Fruit fly (Drosophila melanogaster): ENCODE measurements around the gene Ran.

The Ran gene

DNA sequence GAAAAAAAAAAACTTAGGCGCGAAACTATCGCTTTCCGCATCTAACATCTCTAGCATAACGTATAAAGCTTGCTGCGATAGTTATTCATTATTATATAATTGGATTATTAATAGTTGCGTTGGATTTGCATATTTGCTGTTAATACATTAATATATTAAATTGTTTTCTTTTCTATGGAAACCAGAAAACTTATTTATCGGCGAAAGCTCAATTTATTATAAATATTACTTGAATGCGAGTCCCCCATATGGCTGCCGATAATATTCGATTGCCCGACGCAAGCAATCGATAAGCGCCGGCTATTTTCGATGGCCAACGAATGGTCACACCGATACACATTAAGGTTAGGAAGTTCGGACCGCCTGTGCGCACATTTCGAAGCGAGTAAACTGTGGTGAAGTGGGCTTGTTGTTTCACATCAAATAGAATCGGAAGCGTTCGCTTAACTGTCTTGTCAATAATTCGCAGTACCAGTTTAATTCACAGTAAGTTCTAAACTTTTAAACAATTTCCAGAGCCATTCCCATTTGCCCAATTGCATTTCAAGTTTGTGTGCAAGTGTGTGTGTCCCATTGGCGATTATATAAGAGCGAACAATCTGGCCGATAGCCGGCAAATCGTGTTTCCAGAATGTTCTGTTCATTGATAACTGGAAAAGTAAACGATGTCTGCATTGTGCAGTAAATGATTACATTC is 40.2 kb downstream of the Ran start, which contains the start of gene Hsp60A (continued):
- TF ChIP-seq bigmax (GFP tag; optimal IDR thresholded peaks at IDR 0.05) = peak; percentile 95
- peak; percentile 59 for TF ChIP-seq CG7839 (tag; optimal IDR thresholded peaks at IDR 0.05)
- peak; percentile 5 for TF ChIP-seq bab2 (GFP tag; optimal IDR thresholded peaks at IDR 0.05)
- TF ChIP-seq CG14710 (tag; optimal IDR thresholded peaks at IDR 0.05) = peak; percentile 75
- TF ChIP-seq CG2120 (GFP tag; optimal IDR thresholded peaks at IDR 0.05) = peak; percentile 63
- no peak for TF ChIP-seq HLHmδ (GFP tag; optimal IDR thresholded peaks at IDR 0.05)
- no peak for TF ChIP-seq sima (GFP tag; optimal IDR thresholded peaks at IDR 0.05)
- no peak for TF ChIP-seq Antp (GFP tag; optimal IDR thresholded peaks at IDR 0.05)
- TF ChIP-seq Lim3 (GFP tag; IDR thresholded peaks at IDR 0.05) = no peak
- no peak for TF ChIP-seq CG4404 (GFP tag; IDR thresholded peaks at IDR 0.05)
- no peak for TF ChIP-seq CTCF (GFP tag; optimal IDR thresholded peaks at IDR 0.05)
- TF ChIP-seq esg (GFP tag; conservative IDR thresholded peaks at IDR 0.05) = peak; percentile 24; the same call in 1 of the 2 replicates
- peak; percentile 59 for TF ChIP-seq Xbp1 (GFP tag; optimal IDR thresholded peaks at IDR 0.05)
- TF ChIP-seq D19A (tag; optimal IDR thresholded peaks at IDR 0.05) = peak; percentile 27
- no peak for TF ChIP-seq Nf-YA (GFP tag; IDR thresholded peaks at IDR 0.05)
- TF ChIP-seq CG4360 (GFP tag; IDR thresholded peaks at IDR 0.05) = no peak
- TF ChIP-seq YL-1 (GFP tag; optimal IDR thresholded peaks at IDR 0.05) = peak; percentile 6
- 0 out of 2 replicates have a peak, but pooled peaks have one; percentile 14 for TF ChIP-seq CG11247 (GFP tag; IDR thresholded peaks at IDR 0.05)
- peak; percentile 91 for TF ChIP-seq CG13287 (GFP tag; IDR thresholded peaks at IDR 0.05; ENCODE audit: partially characterized antibody)
- peak; percentile 75 for TF ChIP-seq CG13424 (tag; optimal IDR thresholded peaks at IDR 0.05)
- TF ChIP-seq ap (GFP tag; IDR thresholded peaks at IDR 0.05) = no peak
- TF ChIP-seq CG3163 (GFP tag; optimal IDR thresholded peaks at IDR 0.05) = no peak
- TF ChIP-seq CG8281 (tag; optimal IDR thresholded peaks at IDR 0.05) = no peak
- TF ChIP-seq vfl (GFP tag; optimal IDR thresholded peaks at IDR 0.05) = peak; percentile 41
- TF ChIP-seq Meics (GFP tag; optimal IDR thresholded peaks at IDR 0.05) = peak; percentile 33
- TF ChIP-seq GATAe (GFP tag; conservative IDR thresholded peaks at IDR 0.05) = no peak
- TF ChIP-seq CG8388 (GFP tag; optimal IDR thresholded peaks at IDR 0.05) = peak; percentile 15
- peak; percentile 33 for TF ChIP-seq dmrt11E (tag; optimal IDR thresholded peaks at IDR 0.05)
- TF ChIP-seq CG9215 (GFP tag; IDR thresholded peaks at IDR 0.05) = 0 out of 2 replicates have a peak, but pooled peaks have one; percentile 25
- TF ChIP-seq CG8924 (tag; optimal IDR thresholded peaks at IDR 0.05) = peak; percentile 33
- TF ChIP-seq CG11723 (GFP tag; optimal IDR thresholded peaks at IDR 0.05) = no peak
- TF ChIP-seq Lhr (GFP tag; optimal IDR thresholded peaks at IDR 0.05) = peak; percentile 34
- no peak for TF ChIP-seq CG12769 (tag; optimal IDR thresholded peaks at IDR 0.05)
- peak; percentile 28 for TF ChIP-seq CG12155 (GFP tag; optimal IDR thresholded peaks at IDR 0.05)
- peak; percentile 48; the same call in 1 of the 3 replicates for TF ChIP-seq Dbx (GFP tag; IDR thresholded peaks at IDR 0.05)
- TF ChIP-seq Dip2 (GFP tag; IDR thresholded peaks at IDR 0.05) = no peak
- peak; percentile 47 for TF ChIP-seq trem (tag; optimal IDR thresholded peaks at IDR 0.05)
- no peak for TF ChIP-seq CG5180 (GFP tag; optimal IDR thresholded peaks at IDR 0.05)
- TF ChIP-seq CG11504 (tag; optimal IDR thresholded peaks at IDR 0.05) = peak; percentile 62
- TF ChIP-seq CG6791 (GFP tag; IDR thresholded peaks at IDR 0.05; ENCODE audit: partially characterized antibody) = peak; percentile 78
- TF ChIP-seq Bteb2 (GFP tag; optimal IDR thresholded peaks at IDR 0.05) = no peak
- TF ChIP-seq HmgZ (tag; optimal IDR thresholded peaks at IDR 0.05) = peak; percentile 10
- TF ChIP-seq pnt (GFP tag; optimal IDR thresholded peaks at IDR 0.05) = no peak
- no peak for TF ChIP-seq hth (optimal IDR thresholded peaks at IDR 0.05)
- no peak for TF ChIP-seq CG17802 (tag; optimal IDR thresholded peaks at IDR 0.05)
- no peak for TF ChIP-seq CG8944 (GFP tag; optimal IDR thresholded peaks at IDR 0.05)
- peak; percentile 68 for TF ChIP-seq tin (GFP tag; optimal IDR thresholded peaks at IDR 0.05)
- TF ChIP-seq NfI (GFP tag; optimal IDR thresholded peaks at IDR 0.05) = peak; percentile 34
- peak; percentile 32; the same call in 1 of the 2 replicates for TF ChIP-seq CG10959 (GFP tag; IDR thresholded peaks at IDR 0.05)
- TF ChIP-seq Fer2 (tag; optimal IDR thresholded peaks at IDR 0.05) = peak; percentile 7

Data from whole organism, embryonic.